Worm (Caenorhabditis elegans) whole organism, L4/young adult: ENCODE measurements around the gene clec-218.

Experiments used
- W03F9.2 ChIP-seq: fragments of 150-350 bp; optimal IDR thresholded peaks from 2 replicates; lab custom pipeline; 2014; ENCODE audit warnings: missing biosample characterization, missing genetic modification characterization
- dao-5 ChIP-seq: sonication (generic microtip); optimal IDR thresholded peaks from 2 replicates; lab custom pipeline; 2016; ENCODE audit warnings: missing genotype, missing genetic modification characterization, moderate library complexity, missing compliant biosample characterization

DNA sequence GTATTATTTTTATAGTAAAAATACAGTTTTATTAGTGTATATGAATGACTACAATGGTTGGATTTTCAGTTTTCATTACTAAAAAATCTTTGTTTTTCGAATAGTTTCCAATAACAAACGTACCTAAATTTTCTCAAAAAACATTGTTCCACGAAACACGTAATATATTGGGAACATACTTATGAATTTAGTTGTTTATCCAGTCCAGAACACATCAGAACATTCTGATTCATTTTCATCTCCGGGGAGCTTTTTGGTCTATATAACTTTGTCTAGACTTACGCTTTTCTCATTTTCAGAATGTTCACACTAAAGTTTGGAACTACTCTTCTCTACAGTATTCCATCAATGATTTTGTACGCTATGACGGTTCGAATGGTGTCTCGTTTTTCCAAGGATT lies 16.0 kb upstream of the clec-218 start, which contains the start of gene srg-33:
- TF ChIP-seq W03F9.2 (tag; lab: Kevin White, UChicago) (no peak), dao-5 (tag; lab: Kevin White, UChicago) (no peak)
